Fruit fly (Drosophila melanogaster): ENCODE data around the gene Ssl1.
A peak's percentile ranks its signal among the peaks of the same experiment; 100 is the strongest.

The Ssl1 gene

dm6 chr3L:22863367-22864078, 15.4 kb upstream of the Ssl1 start, which contains the start of gene CG33169:
CG33169 (plus strand) TSS chr3L:22863864.
- peak; percentile 28 for TF ChIP-seq CG6854 (GFP tag; optimal IDR thresholded peaks at IDR 0.05)
- TF ChIP-seq Rx (GFP tag; IDR thresholded peaks at IDR 0.05) = peak; percentile 81
- peak; percentile 78 for TF ChIP-seq HHEX (GFP tag; optimal IDR thresholded peaks at IDR 0.05)
- TF ChIP-seq HLH54F (GFP tag; optimal IDR thresholded peaks at IDR 0.05) = peak; percentile 94
- peak; percentile 58; the same call in 2 of the 3 replicates for TF ChIP-seq B-H1 (GFP tag; IDR thresholded peaks at IDR 0.05)
- no peak for TF ChIP-seq sim (GFP tag; IDR thresholded peaks at IDR 0.05)
- peak; percentile 55 for TF ChIP-seq org-1 (GFP tag; optimal IDR thresholded peaks at IDR 0.05)
- TF ChIP-seq D19B (GFP tag; optimal IDR thresholded peaks at IDR 0.05) = peak; percentile 44
- TF ChIP-seq D (optimal IDR thresholded peaks at IDR 0.05) = no peak
- no peak for TF ChIP-seq D (GFP tag; optimal IDR thresholded peaks at IDR 0.05)
- peak; percentile 70 for TF ChIP-seq ato (GFP tag; IDR thresholded peaks at IDR 0.05; ENCODE audit: partially characterized antibody)
- peak; percentile 84 for TF ChIP-seq Max (GFP tag; optimal IDR thresholded peaks at IDR 0.05)
- peak; percentile 91 for TF ChIP-seq ash1 (GFP tag; optimal IDR thresholded peaks at IDR 0.05)
- TF ChIP-seq gfzf (GFP tag; optimal IDR thresholded peaks at IDR 0.05) = peak; percentile 51
- peak; percentile 61 for TF ChIP-seq CG4707 (GFP tag; optimal IDR thresholded peaks at IDR 0.05)
- TF ChIP-seq Trl (optimal IDR thresholded peaks at IDR 0.05) = no peak
- peak; percentile 93 for TF ChIP-seq Trl (GFP tag; optimal IDR thresholded peaks at IDR 0.05)
- TF ChIP-seq Optix (GFP tag; IDR thresholded peaks at IDR 0.05) = peak; percentile 67
- peak; percentile 94 for TF ChIP-seq CG16779 (GFP tag; IDR thresholded peaks at IDR 0.05)
- peak; percentile 73; the same call in 1 of the 2 replicates for TF ChIP-seq ro (GFP tag; IDR thresholded peaks at IDR 0.05)
- TF ChIP-seq CG4617 (GFP tag; optimal IDR thresholded peaks at IDR 0.05; ENCODE audit: borderline replicate concordance) = peak; percentile 85
- peak; percentile 71 for TF ChIP-seq CG16813 (GFP tag; IDR thresholded peaks at IDR 0.05; ENCODE audit: partially characterized antibody)
- no peak for TF ChIP-seq CG7271 (tag; optimal IDR thresholded peaks at IDR 0.05)
- peak; percentile 81 for TF ChIP-seq ttk (GFP tag; IDR thresholded peaks at IDR 0.05)
- TF ChIP-seq Dll (GFP tag; IDR thresholded peaks at IDR 0.05; ENCODE audit: partially characterized antibody) = peak; percentile 61; the same call in 2 of the 4 replicates
- TF ChIP-seq CG7357 (GFP tag; IDR thresholded peaks at IDR 0.05) = 0 out of 3 replicates have a peak, but pooled peaks have one; percentile 55
- TF ChIP-seq CTCF (GFP tag; optimal IDR thresholded peaks at IDR 0.05) = peak; percentile 57
- 0 out of 3 replicates have a peak, but pooled peaks have one; percentile 57 for TF ChIP-seq C15 (GFP tag; IDR thresholded peaks at IDR 0.05)
- TF ChIP-seq CG18764 (GFP tag; optimal IDR thresholded peaks at IDR 0.05) = peak; percentile 80
- peak; percentile 81 for TF ChIP-seq pnt (GFP tag; optimal IDR thresholded peaks at IDR 0.05)
- TF ChIP-seq CG13894 (tag; optimal IDR thresholded peaks at IDR 0.05) = peak; percentile 93
- TF ChIP-seq CG2712 (tag; optimal IDR thresholded peaks at IDR 0.05) = peak; percentile 76
- no peak for TF ChIP-seq eve (GFP tag; optimal IDR thresholded peaks at IDR 0.05)
- TF ChIP-seq CG5180 (GFP tag; optimal IDR thresholded peaks at IDR 0.05) = peak; percentile 90
- peak; percentile 91 for TF ChIP-seq CG42726 (GFP tag; IDR thresholded peaks at IDR 0.05; ENCODE audit: partially characterized antibody)
- peak; percentile 89 for TF ChIP-seq sug (tag; optimal IDR thresholded peaks at IDR 0.05)
- peak; percentile 92 for TF ChIP-seq ci (GFP tag; IDR thresholded peaks at IDR 0.05)
- TF ChIP-seq al (GFP tag; IDR thresholded peaks at IDR 0.05) = peak; percentile 90
- 0 out of 3 replicates have a peak, but pooled peaks have one; percentile 49 for TF ChIP-seq jigr1 (GFP tag; IDR thresholded peaks at IDR 0.05)
- TF ChIP-seq Atf3 (GFP tag; optimal IDR thresholded peaks at IDR 0.05) = peak; percentile 96
- TF ChIP-seq CG3847 (GFP tag; IDR thresholded peaks at IDR 0.05) = peak; percentile 96
- TF ChIP-seq PHDP (tag; optimal IDR thresholded peaks at IDR 0.05) = peak; percentile 59
- peak; percentile 98 for TF ChIP-seq MBD-R2 (GFP tag; IDR thresholded peaks at IDR 0.05)
- peak; percentile 85 for TF ChIP-seq ind (GFP tag; optimal IDR thresholded peaks at IDR 0.05)
- peak; percentile 90 for TF ChIP-seq CG8944 (GFP tag; optimal IDR thresholded peaks at IDR 0.05)
- peak; percentile 9 for TF ChIP-seq CG8281 (tag; optimal IDR thresholded peaks at IDR 0.05)
- TF ChIP-seq az2 (GFP tag; optimal IDR thresholded peaks at IDR 0.05) = peak; percentile 68
- TF ChIP-seq CG32772 (GFP tag; IDR thresholded peaks at IDR 0.05) = peak; percentile 74
- TF ChIP-seq CG15011 (GFP tag; optimal IDR thresholded peaks at IDR 0.05) = peak; percentile 52
- peak; percentile 56; the same call in 2 of the 3 replicates for TF ChIP-seq croc (GFP tag; conservative IDR thresholded peaks at IDR 0.05)
